Worm (Caenorhabditis elegans) whole organism, young adult: ENCODE data around the gene kvs-1.

ENCODE experiments used
- B0035.1 ChIP-seq: sonication (generic microtip); optimal IDR thresholded peaks from 2 replicates; lab custom pipeline; 2016; ENCODE audit warnings: missing genetic modification characterization, mild to moderate bottlenecking, missing compliant biosample characterization, missing genotype, missing genetic modification reagents
- B0261.1 ChIP-seq: sonication (generic microtip); optimal IDR thresholded peaks from 2 replicates; lab custom pipeline; 2016; ENCODE audit warnings: mild to moderate bottlenecking, missing genetic modification characterization, moderate library complexity, missing compliant biosample characterization
- ama-1 ChIP-seq, 3 experiments: fragments of 150-350 bp in 1 of 3; sonication (generic microtip) in 2 of 3; optimal IDR thresholded peaks; 2 replicates each; lab custom pipeline; 2014 to 2018; ENCODE audit warnings: missing biosample characterization in 2 of 3, missing genetic modification characterization in 2 of 3, missing genetic modification reagents in 2 of 3
- cebp-1 ChIP-seq, 2 experiments: fragments of 200-800 bp in 1 of 2; sonication (Bioruptor generic) in 1 of 2; sonication (generic microtip) in 1 of 2; IDR thresholded peaks in 1 of 2; optimal IDR thresholded peaks in 1 of 2; 2 replicates each; pipeline versions ENCODE4 v1.3.6 to Lab custom; 2017 to 2022; ENCODE audit warnings: missing compliant biosample characterization in 2 of 2, missing genetic modification characterization in 2 of 2, mild to moderate bottlenecking in 1 of 2, missing genetic modification reagents in 1 of 2, moderate library complexity in 1 of 2
- ets-4 ChIP-seq: fragments of 200-800 bp; sonication (Bioruptor generic); optimal IDR thresholded peaks from 2 replicates; lab custom pipeline; 2018; ENCODE audit warnings: mild to moderate bottlenecking, missing genetic modification characterization, missing compliant biosample characterization
- gei-17 ChIP-seq: fragments of 200-800 bp; sonication (Bioruptor generic); optimal IDR thresholded peaks from 2 replicates; lab custom pipeline; 2018; ENCODE audit warnings: mild to moderate bottlenecking, missing genetic modification characterization, missing compliant biosample characterization
- him-1 ChIP-seq: sonication (generic microtip); optimal IDR thresholded peaks from 2 replicates; lab custom pipeline; 2016; ENCODE audit warnings: missing genotype, missing genetic modification reagents, missing genetic modification characterization, missing compliant biosample characterization
- let-607 ChIP-seq, 2 experiments: fragments of 200-800 bp in 1 of 2; sonication (Bioruptor generic) in 1 of 2; sonication (generic microtip) in 1 of 2; optimal IDR thresholded peaks; 2 replicates each; lab custom pipeline; 2016 to 2018; ENCODE audit warnings: mild to moderate bottlenecking in 2 of 2, missing compliant biosample characterization in 2 of 2, missing genetic modification characterization in 2 of 2, moderate library complexity in 2 of 2, missing genotype in 1 of 2
- nfya-1 ChIP-seq: sonication (generic microtip); optimal IDR thresholded peaks from 2 replicates; lab custom pipeline; 2017; ENCODE audit warnings: antibody characterized with exemption, missing compliant biosample characterization, missing genetic modification characterization, borderline replicate concordance; ENCODE audit not compliant: insufficient read depth
- rcor-1 ChIP-seq: fragments of 200-800 bp; sonication (Bioruptor generic); IDR thresholded peaks from 2 replicates; pipeline ENCODE4 v1.3.6; 2022; ENCODE audit warnings: missing genetic modification reagents, missing genetic modification characterization, missing compliant biosample characterization
- sea-2 ChIP-seq: fragments of 200-800 bp; sonication (Bioruptor generic); IDR thresholded peaks from 2 replicates; pipeline ENCODE4 v1.3.6; 2022; ENCODE audit warnings: missing genetic modification characterization, missing compliant biosample characterization
- somi-1 ChIP-seq: fragments of 200-800 bp; sonication (Bioruptor generic); optimal IDR thresholded peaks from 2 replicates; lab custom pipeline; 2018; ENCODE audit warnings: mild to moderate bottlenecking, missing genetic modification characterization, missing compliant biosample characterization

ce11 chrX:7680545-7681330 lies 26.2 kb downstream of the kvs-1 start, which contains the start of gene stn-2:
- TF ChIP-seq ets-4 (no peak), nfya-1 (tag; lab: Kevin White, UChicago) (no peak), rcor-1 (GFP tag; lab: Robert Waterston, UW) (no peak), cebp-1 (GFP tag; IDR thresholded peaks at IDR 0.05; lab: Robert Waterston, UW) (no peak; the same call in 1 of the 2 replicates), cebp-1 (tag; optimal IDR thresholded peaks at IDR 0.05; lab: Kevin White, UChicago) (no peak), him-1 (tag; lab: Kevin White, UChicago) (peak; percentile 91), ama-1 (optimal IDR thresholded peaks at IDR 0.05; lab: Kevin White, UChicago) (no peak), ama-1 (GFP tag; optimal IDR thresholded peaks at IDR 0.05; lab: Kevin White, UChicago) (no peak), gei-17 (GFP tag; lab: Kevin White, UChicago) (no peak), sea-2 (no peak), B0261.1 (peak; percentile 73), B0035.1 (tag; lab: Kevin White, UChicago) (no peak), let-607 (tag; optimal IDR thresholded peaks at IDR 0.05; lab: Kevin White, UChicago) (peak in 1 of 2 experiments; percentile 5), somi-1 (GFP tag; lab: Kevin White, UChicago) (no peak)
